Worm (Caenorhabditis elegans) whole organism, young adult: Measurements from ENCODE around the gene irld-15.
"Not testable (repeated sequence)": the region's sequence is repeated elsewhere in the genome, so short reads cannot be mapped to it uniquely, and the experiment has no call there.

ENCODE experiments used
- F49E8.2 ChIP-seq: sonication (generic microtip); optimal IDR thresholded peaks from 3 replicates; lab custom pipeline; 2017; ENCODE audit warnings: missing genetic modification characterization, mild to moderate bottlenecking, missing compliant biosample characterization, antibody characterized with exemption, moderate library complexity; ENCODE audit not compliant: insufficient read depth
- attf-3 ChIP-seq: fragments of 200-800 bp; sonication (Bioruptor generic); conservative IDR thresholded peaks from 2 replicates; pipeline ENCODE4 v1.3.6; 2022; ENCODE audit warnings: missing genetic modification reagents, missing genetic modification characterization, missing compliant biosample characterization
- hlh-26 ChIP-seq: fragments of 200-800 bp; sonication (Bioruptor generic); conservative IDR thresholded peaks from 2 replicates; pipeline ENCODE4 v1.3.6; 2022; ENCODE audit warnings: missing genetic modification reagents, missing genetic modification characterization, missing compliant biosample characterization
- pha-4 ChIP-seq: fragments of 150-350 bp; sonication (generic microtip); optimal IDR thresholded peaks from 2 replicates; lab custom pipeline; 2014; ENCODE audit warnings: missing biosample characterization, missing genetic modification reagents, missing genetic modification characterization

DNA sequence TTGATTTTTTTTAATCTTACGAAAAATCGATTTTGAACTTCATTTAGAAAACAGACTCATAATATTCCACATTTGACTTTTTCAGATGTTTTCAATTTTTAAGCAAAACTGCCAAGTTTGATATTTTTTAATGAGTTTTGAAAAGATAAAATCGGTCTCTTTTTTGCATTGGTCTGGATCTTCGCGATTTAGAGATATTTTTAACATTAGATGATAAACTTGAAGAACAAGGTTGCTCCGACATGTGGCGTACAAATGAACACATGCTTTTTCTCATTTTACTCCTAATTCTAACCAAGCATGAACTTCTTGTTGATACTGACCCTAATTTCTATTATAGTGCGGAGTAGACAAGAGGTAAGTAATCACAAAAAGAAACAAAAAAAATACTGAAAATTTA is 27.9 kb upstream of the irld-15 start, which contains the start of gene irld-32:
- not testable (repeated sequence) for TF ChIP-seq hlh-26 (GFP tag; lab: Robert Waterston, UW); pha-4 (tag; lab: Kevin White, UChicago); attf-3 (GFP tag; lab: Robert Waterston, UW); F49E8.2 (tag; lab: Kevin White, UChicago)
